Fruit fly (Drosophila melanogaster) whole organism, prepupa: Measurements from ENCODE around the gene CG44158.
A peak's percentile ranks its signal among the peaks of the same experiment; 100 is the strongest.

ENCODE experiments used
- Blimp-1 ChIP-seq: fragments of 200-800 bp; sonication (Bioruptor generic); optimal IDR thresholded peaks from 3 replicates; lab custom pipeline; 2017; ENCODE audit warnings: missing biosample characterization, missing genetic modification characterization, mild to moderate bottlenecking, moderate library complexity, missing genetic modification reagents
- CG10669 ChIP-seq: fragments of 200-800 bp; sonication (Bioruptor generic); optimal IDR thresholded peaks from 3 replicates; lab custom pipeline; 2018; ENCODE audit warnings: missing biosample characterization, mild to moderate bottlenecking, missing genetic modification characterization, moderate library complexity
- CG11294 ChIP-seq: fragments of 200-800 bp; sonication (Bioruptor generic); IDR thresholded peaks from 2 replicates; pipeline ENCODE4 v1.3.6; 2022; ENCODE audit warnings: missing biosample characterization, missing genetic modification characterization
- CG11762 ChIP-seq: fragments of 200-800 bp; sonication (Bioruptor generic); optimal IDR thresholded peaks from 3 replicates; lab custom pipeline; 2016; ENCODE audit warnings: missing biosample characterization, missing genetic modification characterization; ENCODE audit not compliant: insufficient read depth
- CG31627 ChIP-seq: fragments of 200-800 bp; sonication (Bioruptor generic); optimal IDR thresholded peaks from 3 replicates; lab custom pipeline; 2016; ENCODE audit warnings: missing biosample characterization, missing genetic modification characterization
- CG32006 ChIP-seq: fragments of 200-800 bp; sonication (Bioruptor generic); optimal IDR thresholded peaks from 3 replicates; lab custom pipeline; 2017; ENCODE audit warnings: missing biosample characterization, mild to moderate bottlenecking, missing genetic modification characterization
- CG34406 ChIP-seq: fragments of 200-800 bp; sonication (Bioruptor generic); optimal IDR thresholded peaks from 3 replicates; lab custom pipeline; 2016; ENCODE audit warnings: missing biosample characterization, missing genetic modification characterization
- CG3919 ChIP-seq: fragments of 200-800 bp; sonication (Bioruptor generic); optimal IDR thresholded peaks from 3 replicates; lab custom pipeline; 2016; ENCODE audit warnings: missing biosample characterization, missing genetic modification characterization
- CG4318 ChIP-seq: fragments of 200-800 bp; sonication (Bioruptor generic); optimal IDR thresholded peaks from 3 replicates; lab custom pipeline; 2017; ENCODE audit warnings: missing biosample characterization, mild to moderate bottlenecking, missing genetic modification characterization
- CG6163 ChIP-seq: fragments of 200-800 bp; sonication (Bioruptor generic); IDR thresholded peaks from 3 replicates; pipeline ENCODE4 v1.3.6; 2022; ENCODE audit warnings: missing biosample characterization, missing genetic modification characterization
- CG6276 ChIP-seq: fragments of 200-800 bp; sonication (Bioruptor generic); optimal IDR thresholded peaks from 2 replicates; lab custom pipeline; 2017; ENCODE audit warnings: missing biosample characterization, mild to moderate bottlenecking, missing genetic modification characterization
- CG6792 ChIP-seq: fragments of 200-800 bp; sonication (Bioruptor generic); optimal IDR thresholded peaks from 3 replicates; lab custom pipeline; 2016; ENCODE audit warnings: missing biosample characterization, missing genetic modification characterization
- CG6808 ChIP-seq: fragments of 200-800 bp; sonication (Bioruptor generic); optimal IDR thresholded peaks from 3 replicates; lab custom pipeline; 2017; ENCODE audit warnings: missing biosample characterization, missing genetic modification characterization, mild to moderate bottlenecking, moderate library complexity, missing genetic modification reagents
- CG6854 ChIP-seq: fragments of 200-800 bp; sonication (Bioruptor generic); optimal IDR thresholded peaks from 2 replicates; lab custom pipeline; 2017; ENCODE audit warnings: missing biosample characterization, mild to moderate bottlenecking, missing genetic modification characterization
- CG7368 ChIP-seq: fragments of 200-800 bp; sonication (Bioruptor generic); optimal IDR thresholded peaks from 3 replicates; lab custom pipeline; 2016; ENCODE audit warnings: missing biosample characterization, missing genetic modification characterization
- CG8119 ChIP-seq: fragments of 200-800 bp; sonication (Bioruptor generic); IDR thresholded peaks from 3 replicates; pipeline ENCODE4 v1.3.6; 2022; ENCODE audit warnings: missing biosample characterization, missing genetic modification characterization
- CG8319 ChIP-seq: fragments of 200-800 bp; sonication (Bioruptor generic); optimal IDR thresholded peaks from 3 replicates; lab custom pipeline; 2016; ENCODE audit warnings: missing biosample characterization, missing genetic modification characterization
- CG8632 ChIP-seq: fragments of 200-800 bp; sonication (Bioruptor generic); optimal IDR thresholded peaks from 3 replicates; lab custom pipeline; 2016; ENCODE audit warnings: missing biosample characterization, missing genetic modification characterization
- CG9139 ChIP-seq: fragments of 200-800 bp; sonication (Bioruptor generic); optimal IDR thresholded peaks from 3 replicates; lab custom pipeline; 2017; ENCODE audit warnings: missing biosample characterization, mild to moderate bottlenecking, missing genetic modification characterization
- Eip78C ChIP-seq: fragments of 200-800 bp; sonication (Bioruptor generic); peaks from one replicate; lab custom pipeline; 2016; ENCODE audit warnings: missing biosample characterization, missing genetic modification characterization
- Eip93F ChIP-seq: fragments of 200-800 bp; sonication (Bioruptor generic); optimal IDR thresholded peaks from 2 replicates; lab custom pipeline; 2016; ENCODE audit warnings: missing biosample characterization, mild to moderate bottlenecking, missing genetic modification characterization
- Ets21C ChIP-seq: fragments of 200-800 bp; sonication (Bioruptor generic); optimal IDR thresholded peaks from 3 replicates; lab custom pipeline; 2016; ENCODE audit warnings: missing biosample characterization, missing genetic modification characterization
- Ets96B ChIP-seq: fragments of 200-800 bp; optimal IDR thresholded peaks from 2 replicates; lab custom pipeline; 2019; ENCODE audit warnings: missing biosample characterization, mild to moderate bottlenecking, missing genetic modification characterization, moderate library complexity
- Gug ChIP-seq: fragments of 200-800 bp; sonication (Bioruptor generic); IDR thresholded peaks from 2 replicates; pipeline ENCODE4 v1.3.6; 2022; ENCODE audit warnings: missing biosample characterization, missing genetic modification characterization
- Hr38 ChIP-seq: sonication (Bioruptor generic); optimal IDR thresholded peaks from 2 replicates; lab custom pipeline; 2016; ENCODE audit warnings: missing biosample characterization, missing genetic modification characterization
- Hr39 ChIP-seq: fragments of 200-800 bp; sonication (Bioruptor generic); optimal IDR thresholded peaks from 2 replicates; lab custom pipeline; 2016; ENCODE audit warnings: missing biosample characterization, missing genetic modification characterization
- Hr4 ChIP-seq: fragments of 200-800 bp; sonication (Bioruptor generic); optimal IDR thresholded peaks from 3 replicates; lab custom pipeline; 2016; ENCODE audit warnings: missing biosample characterization, missing genetic modification characterization
- Lpt ChIP-seq: fragments of 200-800 bp; sonication (Bioruptor generic); optimal IDR thresholded peaks from 3 replicates; lab custom pipeline; 2016; ENCODE audit warnings: missing biosample characterization, missing genetic modification characterization
- Met ChIP-seq: fragments of 200-800 bp; sonication (Bioruptor generic); optimal IDR thresholded peaks from 3 replicates; lab custom pipeline; 2016; ENCODE audit warnings: missing biosample characterization, missing genetic modification characterization
- Smox ChIP-seq: fragments of 200-800 bp; sonication (Bioruptor generic); optimal IDR thresholded peaks from 3 replicates; lab custom pipeline; 2016; ENCODE audit warnings: missing biosample characterization, missing genetic modification characterization
- Sox14 ChIP-seq: fragments of 200-800 bp; sonication (Bioruptor generic); optimal IDR thresholded peaks from 3 replicates; lab custom pipeline; 2016; ENCODE audit warnings: missing biosample characterization, missing genetic modification characterization
- Sox15 ChIP-seq: fragments of 200-800 bp; sonication (Bioruptor generic); optimal IDR thresholded peaks from 3 replicates; lab custom pipeline; 2016; ENCODE audit warnings: missing biosample characterization, missing genetic modification characterization
- acj6 ChIP-seq: fragments of 200-800 bp; sonication (Bioruptor generic); optimal IDR thresholded peaks from 3 replicates; lab custom pipeline; 2016; ENCODE audit warnings: missing biosample characterization, missing genetic modification characterization
- cyc ChIP-seq: fragments of 200-800 bp; sonication (Bioruptor generic); optimal IDR thresholded peaks from 3 replicates; lab custom pipeline; 2016; ENCODE audit warnings: missing biosample characterization, missing genetic modification characterization
- dac ChIP-seq: fragments of 200-800 bp; sonication (Bioruptor generic); optimal IDR thresholded peaks from 2 replicates; lab custom pipeline; 2017; ENCODE audit warnings: missing biosample characterization, mild to moderate bottlenecking, missing genetic modification characterization
- eg ChIP-seq: fragments of 200-800 bp; sonication (Bioruptor generic); IDR thresholded peaks from 3 replicates; pipeline ENCODE4 v1.3.6; 2022; ENCODE audit warnings: missing biosample characterization, missing genetic modification characterization
- fd59A ChIP-seq: fragments of 200-800 bp; sonication (Bioruptor generic); optimal IDR thresholded peaks from 2 replicates; lab custom pipeline; 2017; ENCODE audit warnings: missing biosample characterization, mild to moderate bottlenecking, missing genetic modification characterization, missing genetic modification reagents
- fd85E ChIP-seq: fragments of 200-800 bp; sonication (Bioruptor generic); optimal IDR thresholded peaks from 3 replicates; lab custom pipeline; 2016; ENCODE audit warnings: missing biosample characterization, missing genetic modification characterization
- net ChIP-seq: fragments of 200-800 bp; sonication (Bioruptor generic); optimal IDR thresholded peaks from 3 replicates; lab custom pipeline; 2016; ENCODE audit warnings: missing biosample characterization, missing genetic modification characterization
- pdm3 ChIP-seq: fragments of 200-800 bp; sonication (Bioruptor generic); optimal IDR thresholded peaks from 3 replicates; lab custom pipeline; 2016; ENCODE audit warnings: missing biosample characterization, missing genetic modification characterization
- spab ChIP-seq: fragments of 200-800 bp; sonication (Bioruptor generic); optimal IDR thresholded peaks from 2 replicates; lab custom pipeline; 2017; ENCODE audit warnings: missing biosample characterization, mild to moderate bottlenecking, missing genetic modification characterization, missing genetic modification reagents
- ss ChIP-seq, 2 experiments: fragments of 200-800 bp; sonication (Bioruptor generic); optimal IDR thresholded peaks; 2 replicates in 1 of 2; 3 replicates in 1 of 2; lab custom pipeline; 2017 to 2018; ENCODE audit warnings: mild to moderate bottlenecking in 2 of 2, missing biosample characterization in 2 of 2, missing genetic modification characterization in 2 of 2, moderate library complexity in 1 of 2
- svp ChIP-seq: fragments of 200-800 bp; sonication (Bioruptor generic); peaks from one replicate; lab custom pipeline; 2016; ENCODE audit warnings: missing biosample characterization, missing genetic modification characterization

The CG44158 gene

DNA sequence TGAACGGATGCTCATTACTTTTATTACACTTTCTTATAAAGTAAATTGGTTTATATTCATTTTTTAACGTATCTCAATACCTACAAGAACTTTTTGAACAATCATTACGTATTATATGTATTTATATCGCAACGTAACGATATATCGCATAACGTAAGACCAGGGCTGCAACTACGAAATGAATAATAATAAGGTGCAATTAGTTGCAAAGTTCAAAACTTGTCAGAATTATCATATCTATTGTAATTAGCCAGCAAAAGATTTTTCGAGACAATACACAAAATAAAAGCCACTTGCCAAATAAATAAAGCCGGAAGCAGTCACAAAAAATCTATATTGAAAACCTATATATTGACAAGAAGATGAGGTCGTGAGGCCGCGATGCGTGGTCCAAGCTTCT, 6.7 kb downstream of the CG44158 start (continued):
- TF ChIP-seq Ets96B (tag; lab: Kevin White, UChicago) (no peak), Lpt (peak; percentile 28), CG4318 (GFP tag; lab: Kevin White, UChicago) (no peak), net (GFP tag; lab: Kevin White, UChicago) (peak; percentile 8), Sox15 (GFP tag; lab: Kevin White, UChicago) (no peak), Smox (GFP tag; lab: Kevin White, UChicago) (peak; percentile 47), Eip78C (GFP tag; lab: Kevin White, UChicago) (no peak), Blimp-1 (GFP tag; lab: Kevin White, UChicago) (no peak), Sox14 (peak; percentile 32), CG11294 (GFP tag; lab: Robert Waterston, UW) (no peak), Ets21C (peak; percentile 43), CG7368 (no peak), CG6276 (GFP tag; lab: Kevin White, UChicago) (no peak), spab (no peak), CG3919 (GFP tag; lab: Kevin White, UChicago) (no peak), CG31627 (GFP tag; lab: Kevin White, UChicago) (peak; percentile 58), fd59A (GFP tag; lab: Kevin White, UChicago) (no peak), CG8319 (no peak), dac (GFP tag; lab: Kevin White, UChicago) (no peak), CG6854 (GFP tag; lab: Kevin White, UChicago) (no peak), Eip93F (GFP tag; lab: Kevin White, UChicago) (no peak), acj6 (GFP tag; lab: Kevin White, UChicago) (peak; percentile 44), Met (peak; percentile 58), eg (GFP tag; lab: Robert Waterston, UW) (no peak), CG32006 (peak; percentile 40), CG6808 (GFP tag; lab: Kevin White, UChicago) (no peak), svp (peak; percentile 81), Hr38 (no peak), CG34406 (GFP tag; lab: Kevin White, UChicago) (no peak), fd85E (no peak), CG8632 (GFP tag; lab: Kevin White, UChicago) (no peak), CG11762 (GFP tag; lab: Kevin White, UChicago) (no peak), Gug (GFP tag; lab: Robert Waterston, UW) (no peak), CG10669 (GFP tag; lab: Kevin White, UChicago) (no peak)

- TF ChIP-seq dac (GFP tag; lab: Kevin White, UChicago) (no peak), fd85E (no peak), Hr39 (GFP tag; lab: Kevin White, UChicago) (no peak), CG11762 (GFP tag; lab: Kevin White, UChicago) (no peak), Met (no peak), CG8119 (GFP tag; lab: Robert Waterston, UW) (no peak), Hr4 (no peak), CG6163 (GFP tag; lab: Robert Waterston, UW) (no peak), cyc (GFP tag; lab: Kevin White, UChicago) (no peak), CG6276 (GFP tag; lab: Kevin White, UChicago) (no peak), Sox15 (GFP tag; lab: Kevin White, UChicago) (no peak), spab (no peak), Hr38 (no peak), ss (GFP tag; optimal IDR thresholded peaks at IDR 0.05; lab: Kevin White, UChicago) (no peak), Ets21C (no peak), CG6792 (GFP tag; lab: Kevin White, UChicago) (no peak), pdm3 (no peak), CG9139 (no peak), CG6854 (GFP tag; lab: Kevin White, UChicago) (no peak), CG31627 (GFP tag; lab: Kevin White, UChicago) (no peak)
These were observed 7.3 kb downstream of the CG44158 start, which contains the start of gene CG14314 for dm6 chr3R:18215900-18216299. Gene CG14314, plus strand, starts transcription at chr3R:18216142.
